Fruit fly (Drosophila melanogaster) whole organism, adult: ENCODE results near the gene Bub1.

ENCODE experiments used
- CG14711 ChIP-seq: fragments of 200-800 bp; sonication (Bioruptor generic); optimal IDR thresholded peaks from 2 replicates; lab custom pipeline; 2018; ENCODE audit warnings: missing biosample characterization, mild to moderate bottlenecking, missing genetic modification characterization, moderate library complexity
- CG1620 ChIP-seq: fragments of 200-800 bp; sonication (Bioruptor generic); optimal IDR thresholded peaks from 2 replicates; lab custom pipeline; 2016; ENCODE audit warnings: missing biosample characterization, missing genetic modification characterization
- CG33017 ChIP-seq: fragments of 200-800 bp; sonication (Bioruptor generic); optimal IDR thresholded peaks from 2 replicates; lab custom pipeline; 2018; ENCODE audit warnings: missing biosample characterization, mild to moderate bottlenecking, missing genetic modification characterization, moderate library complexity
- CG5204 ChIP-seq: fragments of 200-800 bp; sonication (Bioruptor generic); optimal IDR thresholded peaks from 2 replicates; lab custom pipeline; 2016; ENCODE audit warnings: missing biosample characterization, missing genetic modification characterization
- CG7101 ChIP-seq: fragments of 200-800 bp; sonication (Bioruptor generic); optimal IDR thresholded peaks from 2 replicates; lab custom pipeline; 2018; ENCODE audit warnings: missing biosample characterization, mild to moderate bottlenecking, missing genetic modification characterization, moderate library complexity
- Clk ChIP-seq: fragments of 200-800 bp; sonication (Bioruptor generic); optimal IDR thresholded peaks from 2 replicates; lab custom pipeline; 2017; ENCODE audit warnings: missing biosample characterization, missing genetic modification characterization
- Hr96 ChIP-seq: fragments of 200-800 bp; sonication (Bioruptor generic); optimal IDR thresholded peaks from 2 replicates; lab custom pipeline; 2016; ENCODE audit warnings: missing biosample characterization, missing genetic modification characterization
- Mnt ChIP-seq: fragments of 200-800 bp; sonication (Bioruptor generic); optimal IDR thresholded peaks from 2 replicates; lab custom pipeline; 2016; ENCODE audit warnings: missing biosample characterization, mild to moderate bottlenecking, missing genetic modification characterization
- cic ChIP-seq: fragments of 200-800 bp; sonication (Bioruptor generic); optimal IDR thresholded peaks from 2 replicates; lab custom pipeline; 2017; ENCODE audit warnings: missing biosample characterization, mild to moderate bottlenecking, missing genetic modification characterization, moderate library complexity
- cnc ChIP-seq, 2 experiments: fragments of >200 bp; optimal IDR thresholded peaks; 2 replicates each; lab custom pipeline; 2017
- kay ChIP-seq: fragments of 200-800 bp; sonication (Bioruptor generic); peaks from one replicate; lab custom pipeline; 2016; ENCODE audit warnings: missing biosample characterization, missing genetic modification characterization, borderline replicate concordance
- pad ChIP-seq: fragments of 200-800 bp; sonication (Bioruptor generic); optimal IDR thresholded peaks from 3 replicates; lab custom pipeline; 2017; ENCODE audit warnings: missing biosample characterization, missing genetic modification characterization, mild to moderate bottlenecking, moderate library complexity, missing genetic modification reagents
- tj ChIP-seq: fragments of 200-800 bp; sonication (Bioruptor generic); optimal IDR thresholded peaks from 3 replicates; lab custom pipeline; 2017; ENCODE audit warnings: missing biosample characterization, mild to moderate bottlenecking, missing genetic modification characterization, moderate library complexity

- no peak for TF ChIP-seq cic (GFP tag; lab: Kevin White, UChicago)
- no peak for TF ChIP-seq pad (GFP tag; lab: Kevin White, UChicago)
- no peak for TF ChIP-seq CG33017
- TF ChIP-seq CG5204 = no peak
- no peak for TF ChIP-seq CG7101 (tag; lab: Kevin White, UChicago)
- no peak for TF ChIP-seq kay (GFP tag; lab: Kevin White, UChicago)
- no peak for TF ChIP-seq CG1620 (GFP tag; lab: Kevin White, UChicago)
- TF ChIP-seq CG14711 (tag; lab: Kevin White, UChicago) = no peak
- TF ChIP-seq cnc (optimal IDR thresholded peaks at IDR 0.05; lab: Kevin White, UChicago) = no peak
- TF ChIP-seq tj = no peak
- TF ChIP-seq Clk = no peak
- TF ChIP-seq Mnt (GFP tag; lab: Kevin White, UChicago) = no peak
- TF ChIP-seq Hr96 = no peak
Observed at dm6 chr2L:5320063-5320462, 41.4 kb downstream of the Bub1 start.
